Worm (Caenorhabditis elegans): Measurements from ENCODE around the gene Y68A4B.3.

Y68A4B.3 gene

DNA sequence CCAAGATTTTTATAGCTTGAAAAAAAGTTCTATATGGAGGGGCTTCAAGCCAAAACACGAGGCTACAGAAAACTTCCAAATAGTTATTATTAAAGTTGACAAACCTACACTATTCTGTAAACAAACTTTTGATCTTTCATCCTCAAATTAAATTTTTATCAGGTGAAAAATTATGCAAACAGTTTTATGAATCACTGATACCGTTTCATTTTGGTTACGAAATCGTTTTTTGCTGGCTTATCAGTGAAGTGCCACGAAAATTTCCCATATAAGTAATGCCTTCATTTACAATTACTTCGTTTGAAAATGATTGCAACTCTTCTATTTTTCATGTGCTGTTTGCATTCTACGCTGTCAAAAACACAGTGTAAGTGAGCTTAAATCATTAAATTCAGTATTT lies 3.7 kb downstream of the Y68A4B.3 start, which contains the start of gene T19C9.8:
TSS of gene T19C9.8 (plus strand) at position 299 of the 400 bp plus-strand sequence.
- no peak for TF ChIP-seq unc-62 (GFP tag; optimal IDR thresholded peaks at IDR 0.05)

DNA sequence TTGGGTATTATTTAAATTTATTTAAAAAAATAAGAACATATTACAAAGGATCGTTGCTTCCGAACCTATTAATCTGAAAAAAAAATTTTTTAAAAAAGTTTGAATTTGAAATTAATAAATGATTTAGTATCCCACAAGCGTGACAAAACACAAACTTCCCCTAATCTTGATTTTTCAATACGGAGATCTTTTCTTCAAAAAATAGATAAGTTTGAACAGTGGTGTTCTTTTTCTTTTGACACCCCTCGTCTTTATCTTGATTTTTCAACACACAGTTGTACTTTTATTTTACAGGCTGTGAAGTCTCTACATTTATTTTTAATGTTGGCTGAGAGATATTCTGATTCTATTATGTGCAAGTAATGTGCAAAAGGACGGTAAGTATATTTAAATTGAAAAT lies 6.1 kb downstream of the Y68A4B.3 start, which contains the start of gene T19C9.10:
TSS of gene T19C9.10 (plus strand) at position 248 of the 400 bp plus-strand sequence.
- TF ChIP-seq unc-62 (GFP tag; optimal IDR thresholded peaks at IDR 0.05) = no peak

DNA sequence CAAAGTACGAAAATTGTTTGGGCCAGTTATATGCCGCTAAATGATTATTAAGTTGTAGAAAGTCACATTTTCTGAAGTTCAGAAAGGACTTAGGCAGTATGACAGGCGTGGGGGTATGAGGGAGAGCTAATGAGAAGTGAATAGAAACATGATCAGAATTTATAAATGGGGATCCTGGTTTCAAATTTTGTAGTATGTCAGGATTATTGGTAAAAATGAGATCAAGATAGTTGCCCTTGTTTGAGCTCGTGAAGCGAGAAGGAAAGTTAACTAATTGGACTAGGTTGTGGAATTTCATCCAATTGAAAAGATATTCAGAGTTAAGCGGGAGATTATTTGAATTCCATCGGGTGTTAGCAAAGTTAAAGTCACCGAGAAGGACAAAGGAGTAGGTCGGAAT lies 10.0 kb downstream of the Y68A4B.3 start:
- no peak for TF ChIP-seq unc-62 (GFP tag; optimal IDR thresholded peaks at IDR 0.05)

DNA sequence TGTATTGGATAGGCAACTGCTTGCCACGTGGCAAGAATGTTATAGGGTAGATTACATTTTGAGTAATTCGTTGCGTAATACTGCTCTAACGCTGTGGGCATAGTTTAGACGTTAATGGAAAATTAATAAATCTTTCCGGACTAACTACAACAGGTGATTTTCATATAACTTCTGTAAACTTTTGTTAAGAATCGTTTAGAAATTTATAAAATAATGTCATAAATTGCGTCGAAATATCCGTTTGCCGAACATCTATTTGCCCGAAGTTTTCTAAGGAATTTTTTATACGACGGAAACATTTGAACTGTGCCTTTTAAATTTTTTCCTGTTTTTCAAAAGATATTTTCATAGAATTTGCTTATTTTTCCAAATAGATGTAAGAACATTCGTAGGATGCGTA lies 16.3 kb downstream of the Y68A4B.3 start, which contains the start of gene srh-112:
TSS of gene srh-112 (minus strand) at position 101 of the 400 bp plus-strand sequence.
- no peak for TF ChIP-seq unc-62 (GFP tag; optimal IDR thresholded peaks at IDR 0.05)

DNA sequence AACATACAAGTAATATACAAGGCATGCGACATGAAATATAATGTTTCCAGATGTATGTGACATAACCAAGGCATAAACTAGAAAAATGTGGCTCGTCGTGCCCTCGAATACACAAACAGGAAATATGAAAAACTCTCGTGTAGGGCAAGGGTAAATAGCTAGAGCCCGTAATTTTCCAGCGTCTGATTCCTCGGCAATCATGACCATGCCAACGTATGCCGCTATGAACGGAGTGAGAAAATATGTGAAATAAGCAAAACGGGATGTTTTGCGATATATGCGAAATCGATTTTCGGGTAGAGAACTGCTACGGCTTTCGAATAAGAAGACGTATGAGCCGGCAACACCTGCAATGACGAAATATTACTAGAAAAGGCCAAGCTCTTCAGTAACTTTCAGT lies 17.1 kb downstream of the Y68A4B.3 start, which contains the start of gene scl-25:
TSS of gene scl-25 (plus strand) at position 301 of the 400 bp plus-strand sequence.
- TF ChIP-seq unc-62 (GFP tag; optimal IDR thresholded peaks at IDR 0.05) = no peak

DNA sequence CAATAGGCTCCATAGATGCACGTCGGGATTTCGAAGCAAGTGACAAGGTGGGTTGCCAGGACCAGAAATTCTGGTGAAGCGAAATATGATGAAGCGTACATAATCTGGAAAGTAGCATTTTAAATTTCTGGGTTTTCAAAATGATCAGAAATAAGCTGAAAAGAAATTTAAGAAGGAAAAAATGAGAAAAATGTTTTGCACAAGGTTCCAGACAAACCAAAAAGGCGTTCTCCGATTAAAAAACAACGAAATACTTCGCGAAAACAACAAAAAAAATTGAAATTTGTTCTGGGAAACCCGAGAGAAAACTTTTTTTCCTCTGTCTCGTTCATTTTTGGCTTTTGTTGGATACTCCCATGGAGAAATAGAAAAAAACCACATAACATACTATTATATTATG lies 19.1 kb downstream of the Y68A4B.3 start, which contains the start of gene srh-252:
TSS of gene srh-252 (minus strand) at position 101 of the 400 bp plus-strand sequence.
- TF ChIP-seq unc-62 (GFP tag; optimal IDR thresholded peaks at IDR 0.05) = no peak

DNA sequence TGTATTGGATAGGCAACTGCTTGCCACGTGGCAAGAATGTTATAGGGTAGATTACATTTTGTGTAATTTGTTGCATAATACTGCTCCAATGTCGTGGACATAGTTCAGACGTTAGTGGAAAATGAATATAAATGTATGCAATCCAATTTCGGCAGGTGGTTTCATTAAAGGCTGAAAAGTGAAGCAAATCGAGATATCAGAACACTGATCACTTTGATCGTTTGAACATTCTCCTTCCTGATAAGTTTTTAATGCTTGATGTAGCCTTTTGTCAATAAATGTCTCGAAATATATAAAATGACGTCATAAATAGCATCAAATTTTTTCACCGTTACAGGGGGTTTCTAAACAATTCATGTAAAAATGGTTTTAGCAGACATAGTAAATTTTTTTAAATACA lies 22.1 kb downstream of the Y68A4B.3 start, which contains the start of gene srh-109:
TSS of gene srh-109 (minus strand) at position 101 of the 400 bp plus-strand sequence.
- TF ChIP-seq unc-62 (GFP tag; optimal IDR thresholded peaks at IDR 0.05) = no peak

- no peak for TF ChIP-seq unc-62 (GFP tag; optimal IDR thresholded peaks at IDR 0.05)
These were observed 24.8 kb downstream of the Y68A4B.3 start, which contains the start of gene srbc-62 for ce11 chrV:17217690-17218089. Gene srbc-62 (plus strand): TSS chrV:17217990.

ce11 chrV:17215602-17216001 lies 26.9 kb downstream of the Y68A4B.3 start:
- TF ChIP-seq unc-62 (GFP tag; optimal IDR thresholded peaks at IDR 0.05) = no peak

DNA sequence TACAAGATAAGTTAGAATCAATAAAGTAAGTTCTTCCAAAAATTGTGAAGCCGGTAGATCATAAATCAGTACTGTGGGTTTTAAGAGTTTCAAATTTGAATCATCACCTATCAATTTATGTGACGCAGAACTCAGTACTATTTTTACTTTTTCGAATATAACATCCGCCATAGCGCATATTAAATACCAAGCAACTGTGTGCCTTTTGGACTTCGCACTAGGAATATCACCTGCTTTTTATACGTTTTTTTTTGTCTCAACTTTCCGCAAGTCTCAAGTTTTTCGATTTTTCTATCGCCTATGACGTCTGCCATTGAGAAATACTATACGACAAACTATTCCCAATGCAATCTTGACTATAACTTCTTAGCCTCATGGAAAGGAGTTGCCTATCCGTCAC lies 29.7 kb downstream of the Y68A4B.3 start, which contains the start of gene srh-113:
TSS of gene srh-113 (plus strand) at position 301 of the 400 bp plus-strand sequence.
- no peak for TF ChIP-seq unc-62 (GFP tag; optimal IDR thresholded peaks at IDR 0.05)

- TF ChIP-seq unc-62 (GFP tag; optimal IDR thresholded peaks at IDR 0.05) = no peak
These were observed 30.3 kb downstream of the Y68A4B.3 start, which contains the start of gene srh-236 for ce11 chrV:17211989-17212731. Gene srh-236 (minus strand): TSS chrV:17212039.

DNA sequence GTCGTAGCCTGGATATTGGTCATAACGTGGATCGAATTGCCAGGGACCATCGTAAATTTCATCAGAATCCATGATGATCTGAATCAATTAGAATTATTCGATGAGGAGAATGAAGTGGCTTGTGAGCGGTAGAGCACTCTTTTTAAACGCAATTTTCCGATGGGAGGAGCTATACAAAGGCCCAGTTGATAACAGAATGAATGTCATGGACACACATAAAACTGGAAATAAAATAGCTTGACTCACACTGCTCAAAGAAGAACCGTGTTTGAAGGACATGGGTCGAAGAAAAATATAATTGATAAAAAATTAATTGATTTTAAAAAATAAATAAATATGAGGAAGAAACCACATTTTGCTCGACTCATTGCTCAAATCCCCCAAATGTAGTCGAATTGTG lies 34.4 kb downstream of the Y68A4B.3 start, which contains the start of gene Y68A4A.13:
TSS of gene Y68A4A.13 (minus strand) at position 101 of the 400 bp plus-strand sequence.
- no peak for TF ChIP-seq unc-62 (GFP tag; optimal IDR thresholded peaks at IDR 0.05)

DNA sequence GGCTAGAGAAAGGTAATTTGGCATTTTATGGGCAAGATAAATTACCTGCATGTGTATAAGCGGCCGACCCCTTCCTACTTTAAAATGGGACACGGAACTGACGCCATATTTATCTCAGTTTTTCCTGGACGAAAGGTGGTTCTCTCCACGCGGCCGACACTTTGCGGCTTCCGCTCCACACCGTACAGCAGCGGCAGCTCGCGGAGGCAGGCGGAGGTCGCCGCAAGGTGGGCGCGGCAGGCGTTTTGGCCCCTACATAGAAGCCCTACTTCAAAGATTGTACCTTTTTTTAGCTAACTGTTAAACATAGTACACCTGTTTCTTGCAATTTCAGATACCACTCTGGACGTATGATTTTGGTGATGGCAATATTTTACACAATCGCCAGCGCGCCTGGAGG lies 36.0 kb downstream of the Y68A4B.3 start:
- TF ChIP-seq unc-62 (GFP tag; optimal IDR thresholded peaks at IDR 0.05) = no peak

DNA sequence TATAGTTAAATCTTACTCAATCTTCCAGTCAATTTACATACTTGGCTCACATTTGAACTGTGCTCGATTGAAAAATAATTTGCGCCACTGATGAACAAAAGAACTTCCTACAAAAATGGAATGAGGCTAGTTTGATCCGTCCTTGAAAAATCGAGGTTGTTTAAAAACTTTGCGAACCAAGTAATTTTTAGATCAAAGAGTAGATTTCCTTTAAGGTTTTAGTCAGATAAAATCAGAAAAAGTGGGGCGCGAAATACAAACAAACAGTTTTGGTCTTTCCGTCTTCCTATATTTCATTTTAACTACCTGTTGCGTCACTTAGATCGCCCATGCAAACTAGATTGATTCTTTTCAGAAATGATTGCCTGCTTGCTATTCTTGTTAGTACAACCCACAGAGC lies 40.6 kb downstream of the Y68A4B.3 start, which contains the start of gene Y68A4A.10:
TSS of gene Y68A4A.10 (plus strand) at position 301 of the 400 bp plus-strand sequence.
- no peak for TF ChIP-seq unc-62 (GFP tag; optimal IDR thresholded peaks at IDR 0.05)

ce11 chrV:17198926-17199325 lies 43.5 kb downstream of the Y68A4B.3 start, which contains the start of gene srz-96:
Gene srz-96 (plus strand): TSS chrV:17199226.
- no peak for TF ChIP-seq unc-62 (GFP tag; optimal IDR thresholded peaks at IDR 0.05)

DNA sequence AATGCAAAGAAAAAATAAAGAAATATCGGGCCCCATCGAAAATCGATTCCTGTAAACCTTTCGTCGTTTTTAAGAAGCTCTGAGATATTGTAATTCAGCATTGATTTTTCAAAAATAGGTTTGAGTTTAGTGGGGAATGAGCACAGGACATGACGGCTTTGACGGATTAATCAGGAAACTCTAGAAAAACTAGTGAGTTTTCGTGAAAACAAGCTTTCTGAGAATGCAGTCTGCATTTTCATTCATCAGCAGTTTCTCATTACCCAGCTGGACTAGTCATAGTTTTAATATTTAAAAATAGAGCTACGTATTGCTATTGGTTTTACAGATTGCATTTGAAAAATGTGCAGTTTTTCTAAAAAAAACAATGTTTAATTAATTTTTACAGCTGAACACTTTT lies 50.2 kb downstream of the Y68A4B.3 start, which contains the start of gene srz-47:
TSS of gene srz-47 (minus strand) at position 101 of the 400 bp plus-strand sequence.
- TF ChIP-seq unc-62 (GFP tag; optimal IDR thresholded peaks at IDR 0.05) = no peak
